Worm (Caenorhabditis elegans) whole organism, L4 larva: ENCODE results near the gene F42A6.2.

Experiments used
- ama-1 ChIP-seq: fragments of 150-350 bp; optimal IDR thresholded peaks from 2 replicates; lab custom pipeline; 2014; ENCODE audit warnings: inconsistent platforms, mixed read lengths
- arid-1 ChIP-seq: fragments of 200-800 bp; sonication (Bioruptor generic); conservative IDR thresholded peaks from 2 replicates; pipeline ENCODE4 v1.3.6; 2022; ENCODE audit warnings: missing genetic modification reagents, missing genetic modification characterization, missing compliant biosample characterization
- ceh-82 ChIP-seq: sonication (generic microtip); optimal IDR thresholded peaks from 2 replicates; lab custom pipeline; 2017; ENCODE audit warnings: missing biosample characterization, missing genetic modification characterization
- dmd-6 ChIP-seq: fragments of 200-800 bp; sonication (Bioruptor generic); IDR thresholded peaks from 2 replicates; pipeline ENCODE4 v1.3.6; 2022; ENCODE audit warnings: missing genetic modification reagents, missing genetic modification characterization, missing compliant biosample characterization
- gei-8 ChIP-seq: fragments of 200-800 bp; sonication (Bioruptor generic); optimal IDR thresholded peaks from 2 replicates; lab custom pipeline; 2018; ENCODE audit warnings: mild to moderate bottlenecking, missing genetic modification characterization, missing compliant biosample characterization
- lin-13 ChIP-seq: fragments of 150-350 bp; optimal IDR thresholded peaks from 2 replicates; lab custom pipeline; 2014; ENCODE audit warnings: missing biosample characterization, missing genetic modification reagents, missing genetic modification characterization
- mdl-1 ChIP-seq, 2 experiments: fragments of 150-350 bp in 1 of 2; sonication (generic microtip) in 1 of 2; optimal IDR thresholded peaks; 2 replicates each; lab custom pipeline; 2014 to 2017; ENCODE audit warnings: missing biosample characterization in 2 of 2, missing genetic modification characterization in 2 of 2
- pha-4 ChIP-seq, 2 experiments: fragments of 150-350 bp in 1 of 2; fragments of 200-800 bp in 1 of 2; sonication (Bioruptor generic) in 1 of 2; IDR thresholded peaks in 1 of 2; optimal IDR thresholded peaks in 1 of 2; 2 replicates each; pipeline versions ENCODE4 v1.3.6 to Lab custom; 2014 to 2022; ENCODE audit warnings: missing genetic modification characterization in 2 of 2, missing genetic modification reagents in 2 of 2, missing biosample characterization in 1 of 2, missing compliant biosample characterization in 1 of 2
- tag-97 ChIP-seq: fragments of 200-800 bp; sonication (Bioruptor generic); IDR thresholded peaks from 2 replicates; pipeline ENCODE4 v1.3.6; 2022; ENCODE audit warnings: missing genetic modification characterization, missing compliant biosample characterization

DNA sequence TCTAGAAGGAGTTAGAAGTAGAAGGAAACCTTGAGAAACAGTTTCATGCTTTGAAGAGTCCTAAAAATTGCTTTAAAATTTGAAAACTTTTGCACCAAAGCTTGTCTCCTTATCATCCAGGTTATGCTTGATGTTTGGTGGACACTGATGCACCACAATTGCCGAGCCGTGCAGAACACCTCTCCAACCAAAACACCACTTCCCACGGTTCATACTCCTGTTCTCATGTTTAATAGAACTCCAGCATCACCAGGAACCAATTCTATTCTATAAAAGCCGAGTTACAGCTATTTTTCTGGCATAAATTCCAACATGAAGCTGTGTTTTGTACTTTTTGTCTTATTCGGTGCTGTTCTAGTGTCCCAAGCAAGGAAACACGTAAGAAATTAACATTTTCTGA, at the start of gene F42A6.2:
- TF ChIP-seq mdl-1 (tag; optimal IDR thresholded peaks at IDR 0.05; lab: Kevin White, UChicago): no peak
- no peak for TF ChIP-seq ama-1 (lab: Kevin White, UChicago)
- no peak for TF ChIP-seq ceh-82 (tag; lab: Kevin White, UChicago)
- TF ChIP-seq arid-1 (GFP tag; lab: Robert Waterston, UW): no peak
- TF ChIP-seq lin-13 (GFP tag; lab: Kevin White, UChicago): no peak
- no peak for TF ChIP-seq tag-97 (GFP tag; lab: Robert Waterston, UW)
- no peak for TF ChIP-seq pha-4 (GFP tag; IDR thresholded peaks at IDR 0.05; lab: Robert Waterston, UW)
- no peak for TF ChIP-seq pha-4 (tag; optimal IDR thresholded peaks at IDR 0.05; lab: Kevin White, UChicago)
- TF ChIP-seq gei-8 (GFP tag; lab: Kevin White, UChicago): no peak
- no peak for TF ChIP-seq dmd-6 (GFP tag; lab: Robert Waterston, UW)
